Fruit fly (Drosophila melanogaster): ENCODE results near the gene CG32032.

DNA sequence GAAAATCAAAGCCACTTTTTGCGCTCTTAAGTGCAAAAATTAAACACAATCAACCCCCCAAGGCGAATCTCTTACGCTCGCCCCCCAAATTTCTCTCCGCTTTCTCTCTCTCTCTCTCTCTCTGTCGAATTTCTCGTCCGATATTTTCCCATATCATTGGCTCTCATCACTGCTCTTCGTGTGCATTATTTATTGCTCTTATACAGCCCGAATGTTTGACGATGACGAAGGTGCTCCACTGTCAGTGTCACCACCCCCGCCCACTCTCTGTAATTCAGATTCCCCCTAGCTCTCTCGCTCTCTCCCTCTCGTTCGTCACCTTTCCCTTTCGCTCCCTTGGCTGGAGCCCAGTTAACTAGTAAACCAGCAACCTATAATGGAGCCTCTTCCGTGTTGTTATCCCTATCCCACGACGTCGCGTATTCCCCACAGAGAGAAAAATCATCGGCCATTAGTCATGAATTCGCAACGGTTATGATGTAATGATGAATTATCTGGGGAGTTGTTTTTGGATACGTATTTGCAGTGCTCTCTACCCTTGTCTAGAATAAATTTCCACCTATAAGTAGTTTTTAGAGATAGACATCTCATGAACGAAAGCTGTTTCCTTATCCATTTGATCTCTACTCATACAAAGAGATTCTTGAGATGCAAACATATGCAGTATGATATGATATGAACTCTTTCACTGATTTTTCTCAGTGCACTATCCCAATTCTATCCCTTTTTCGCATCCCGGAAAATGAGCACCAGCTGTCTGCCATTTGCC, 35.0 kb downstream of the CG32032 start:
- no peak for TF ChIP-seq CG11617 (GFP tag; optimal IDR thresholded peaks at IDR 0.05)
- no peak for TF ChIP-seq ovo (GFP tag; optimal IDR thresholded peaks at IDR 0.05)
